Fruit fly (Drosophila melanogaster) whole organism, adult: Measurements from ENCODE around the gene CG31189.

Experiments used
- CG11617 ChIP-seq: fragments of 200-800 bp; sonication (Bioruptor generic); optimal IDR thresholded peaks from 2 replicates; lab custom pipeline; 2017; ENCODE audit warnings: mild to moderate bottlenecking, missing biosample characterization, missing genetic modification reagents, missing genetic modification characterization
- CG12768 ChIP-seq: fragments of 200-800 bp; sonication (Bioruptor generic); optimal IDR thresholded peaks from 2 replicates; lab custom pipeline; 2017; ENCODE audit warnings: missing biosample characterization, missing genetic modification characterization, mild to moderate bottlenecking, moderate library complexity, missing genetic modification reagents
- CG7101 ChIP-seq: fragments of 200-800 bp; sonication (Bioruptor generic); optimal IDR thresholded peaks from 2 replicates; lab custom pipeline; 2018; ENCODE audit warnings: missing biosample characterization, mild to moderate bottlenecking, missing genetic modification characterization, moderate library complexity
- ovo ChIP-seq: fragments of 200-800 bp; sonication (Bioruptor generic); optimal IDR thresholded peaks from 2 replicates; lab custom pipeline; 2016; ENCODE audit warnings: missing biosample characterization, missing genetic modification characterization
- pad ChIP-seq: fragments of 200-800 bp; sonication (Bioruptor generic); optimal IDR thresholded peaks from 3 replicates; lab custom pipeline; 2017; ENCODE audit warnings: missing biosample characterization, missing genetic modification characterization, mild to moderate bottlenecking, moderate library complexity, missing genetic modification reagents
- tj ChIP-seq: fragments of 200-800 bp; sonication (Bioruptor generic); optimal IDR thresholded peaks from 3 replicates; lab custom pipeline; 2017; ENCODE audit warnings: missing biosample characterization, mild to moderate bottlenecking, missing genetic modification characterization, moderate library complexity

dm6 chr3R:21057519-21057918, 11.9 kb upstream of the CG31189 start:
- TF ChIP-seq pad (GFP tag; lab: Kevin White, UChicago) (no peak), tj (GFP tag; lab: Kevin White, UChicago) (no peak), ovo (no peak), CG11617 (no peak), CG12768 (no peak), CG7101 (no peak)
